Worm (Caenorhabditis elegans): ENCODE results near the gene lin-8.

- no peak for TF ChIP-seq spr-1 (tag; optimal IDR thresholded peaks at IDR 0.05)
- no peak for TF ChIP-seq nhr-77 (tag; optimal IDR thresholded peaks at IDR 0.05)
- TF ChIP-seq unc-62 (GFP tag; optimal IDR thresholded peaks at IDR 0.05 in 1 of 2), result no peak
- TF ChIP-seq unc-62 (tag; optimal IDR thresholded peaks at IDR 0.05), result no peak
- TF ChIP-seq tra-1 (GFP tag; IDR thresholded peaks at IDR 0.05), result no peak
- no peak for TF ChIP-seq hlh-30 (tag; optimal IDR thresholded peaks at IDR 0.05; ENCODE audit: insufficient read depth)
Observed at ce11 chrII:3070182-3070581, 13.6 kb downstream of the lin-8 start.
